Worm (Caenorhabditis elegans): ENCODE results near the gene Y46B2A.4.

The Y46B2A.4 gene

DNA sequence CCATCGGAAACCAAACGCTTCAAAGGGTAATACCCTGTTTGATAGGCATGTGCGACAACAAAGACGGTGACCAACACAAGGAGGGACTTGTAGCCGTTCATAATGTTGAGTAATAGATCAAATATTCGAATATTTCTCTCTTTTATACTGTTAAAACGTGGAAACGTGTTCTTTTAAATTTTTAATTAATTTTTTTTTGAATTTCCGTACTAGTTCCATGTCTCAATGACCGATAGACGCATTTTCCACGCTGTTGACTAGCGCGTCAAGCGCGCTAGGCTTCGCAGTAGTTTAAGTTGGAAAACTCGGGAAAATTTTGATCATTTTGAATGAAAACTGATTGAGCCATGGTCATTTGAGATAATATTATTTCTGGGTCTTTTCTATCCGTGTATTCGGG, 5.1 kb downstream of the Y46B2A.4 start, which contains the start of gene Y46B2A.3:
Gene Y46B2A.3, minus strand, starts transcription at position 101 of the 400 bp plus-strand sequence.
- no peak for TF ChIP-seq him-1 (tag; optimal IDR thresholded peaks at IDR 0.05)
- no peak for TF ChIP-seq dao-5 (tag; optimal IDR thresholded peaks at IDR 0.05)
- no peak for TF ChIP-seq W03F9.2 (tag; optimal IDR thresholded peaks at IDR 0.05)

- TF ChIP-seq W03F9.2 (tag; optimal IDR thresholded peaks at IDR 0.05) (no peak), dao-5 (tag; optimal IDR thresholded peaks at IDR 0.05) (no peak), him-1 (tag; optimal IDR thresholded peaks at IDR 0.05) (no peak)
Measured at ce11 chrII:868240-868864, 6.7 kb downstream of the Y46B2A.4 start, which contains the start of gene fbxc-51. Gene fbxc-51 (plus strand): TSS chrII:868814.

DNA sequence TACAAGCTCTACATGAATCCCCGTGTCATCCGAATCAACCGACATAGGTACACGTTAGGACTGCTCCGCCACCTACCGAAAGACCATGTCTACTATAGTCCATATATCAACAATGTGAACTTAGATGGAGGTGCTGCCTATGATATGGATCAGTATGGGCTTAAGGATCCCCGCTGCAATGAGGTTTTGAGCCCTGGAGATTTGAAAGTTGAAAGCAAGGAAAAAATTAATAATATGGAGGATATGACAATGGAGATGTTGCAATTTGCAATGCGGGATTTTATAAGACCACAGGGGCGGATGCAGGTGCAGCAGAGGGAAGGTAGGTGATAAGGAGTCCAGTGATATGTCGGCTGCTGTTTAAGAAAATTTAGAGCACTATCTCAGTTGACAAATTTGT, 7.7 kb downstream of the Y46B2A.4 start:
- TF ChIP-seq dao-5 (tag; optimal IDR thresholded peaks at IDR 0.05) (no peak), him-1 (tag; optimal IDR thresholded peaks at IDR 0.05) (no peak), W03F9.2 (tag; optimal IDR thresholded peaks at IDR 0.05) (no peak)

ce11 chrII:872993-873787, 11.5 kb downstream of the Y46B2A.4 start, which contains the start of gene alg-2:
Gene alg-2 (plus strand): TSS chrII:873212.
- TF ChIP-seq him-1 (tag; optimal IDR thresholded peaks at IDR 0.05) (no peak), W03F9.2 (tag; optimal IDR thresholded peaks at IDR 0.05) (no peak), dao-5 (tag; optimal IDR thresholded peaks at IDR 0.05) (no peak)

DNA sequence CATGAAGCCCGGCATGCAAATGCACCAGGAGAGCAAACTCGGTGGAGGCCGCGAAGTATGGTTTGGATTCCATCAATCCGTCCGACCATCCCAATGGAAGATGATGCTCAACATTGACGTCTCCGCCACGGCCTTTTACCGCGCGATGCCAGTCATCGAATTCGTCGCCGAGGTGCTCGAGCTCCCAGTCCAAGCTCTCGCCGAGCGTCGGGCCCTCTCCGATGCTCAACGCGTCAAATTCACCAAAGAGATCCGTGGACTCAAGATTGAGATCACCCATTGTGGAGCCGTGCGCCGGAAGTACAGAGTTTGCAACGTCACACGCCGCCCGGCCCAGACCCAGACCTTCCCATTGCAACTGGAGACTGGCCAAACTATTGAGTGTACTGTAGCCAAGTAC, 14.1 kb downstream of the Y46B2A.4 start:
- TF ChIP-seq him-1 (tag; optimal IDR thresholded peaks at IDR 0.05) (no peak), dao-5 (tag; optimal IDR thresholded peaks at IDR 0.05) (no peak), W03F9.2 (tag; optimal IDR thresholded peaks at IDR 0.05) (no peak)

ce11 chrII:880666-881226, 19.1 kb downstream of the Y46B2A.4 start:
- TF ChIP-seq W03F9.2 (tag; optimal IDR thresholded peaks at IDR 0.05) (no peak), dao-5 (tag; optimal IDR thresholded peaks at IDR 0.05) (no peak), him-1 (tag; optimal IDR thresholded peaks at IDR 0.05) (no peak)

- no peak for TF ChIP-seq dao-5 (tag; optimal IDR thresholded peaks at IDR 0.05)
- TF ChIP-seq W03F9.2 (tag; optimal IDR thresholded peaks at IDR 0.05), result no peak
- TF ChIP-seq him-1 (tag; optimal IDR thresholded peaks at IDR 0.05), result no peak
Measured at ce11 chrII:884204-884603, 22.5 kb downstream of the Y46B2A.4 start.

- TF ChIP-seq dao-5 (tag; optimal IDR thresholded peaks at IDR 0.05), result no peak
- TF ChIP-seq him-1 (tag; optimal IDR thresholded peaks at IDR 0.05), result no peak
- TF ChIP-seq W03F9.2 (tag; optimal IDR thresholded peaks at IDR 0.05), result no peak
Measured at ce11 chrII:888024-888423, 26.4 kb downstream of the Y46B2A.4 start, which contains the start of gene T07D3.4. Gene T07D3.4 (plus strand): TSS chrII:888309.

DNA sequence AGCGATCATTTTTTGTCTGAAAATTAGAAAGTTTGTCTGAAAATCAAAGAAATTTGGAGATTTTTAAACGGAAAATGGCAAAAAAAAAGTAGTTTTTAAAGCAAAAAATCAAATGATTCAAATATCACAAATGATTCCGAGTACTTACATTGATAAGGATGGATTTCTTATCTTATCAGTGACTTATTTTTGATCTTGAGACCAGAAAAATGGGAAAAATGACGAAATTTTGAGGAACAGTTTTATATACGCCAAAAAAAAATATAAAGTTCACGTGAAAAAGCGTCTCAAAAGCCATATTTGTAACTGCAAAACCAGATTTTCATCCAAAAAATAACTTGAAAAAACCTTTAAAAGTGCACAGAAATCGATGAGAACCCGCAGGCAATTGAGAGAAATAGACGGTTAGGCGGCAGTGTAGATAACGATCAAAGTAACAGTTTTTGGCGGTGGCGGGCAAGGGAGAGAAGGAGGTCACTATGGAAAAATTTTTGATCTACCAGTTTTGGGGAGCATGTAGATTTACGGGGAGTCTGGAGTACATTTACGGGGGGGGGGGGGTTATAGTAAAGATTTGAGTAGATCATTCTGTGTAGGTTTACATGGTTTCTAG, 39.2 kb downstream of the Y46B2A.4 start, which contains the start of gene T07D3.9:
Gene T07D3.9, minus strand, starts transcription at position 194 of the 613 bp plus-strand sequence.
- TF ChIP-seq W03F9.2 (tag; optimal IDR thresholded peaks at IDR 0.05) (no peak), dao-5 (tag; optimal IDR thresholded peaks at IDR 0.05) (no peak), him-1 (tag; optimal IDR thresholded peaks at IDR 0.05) (no peak)

DNA sequence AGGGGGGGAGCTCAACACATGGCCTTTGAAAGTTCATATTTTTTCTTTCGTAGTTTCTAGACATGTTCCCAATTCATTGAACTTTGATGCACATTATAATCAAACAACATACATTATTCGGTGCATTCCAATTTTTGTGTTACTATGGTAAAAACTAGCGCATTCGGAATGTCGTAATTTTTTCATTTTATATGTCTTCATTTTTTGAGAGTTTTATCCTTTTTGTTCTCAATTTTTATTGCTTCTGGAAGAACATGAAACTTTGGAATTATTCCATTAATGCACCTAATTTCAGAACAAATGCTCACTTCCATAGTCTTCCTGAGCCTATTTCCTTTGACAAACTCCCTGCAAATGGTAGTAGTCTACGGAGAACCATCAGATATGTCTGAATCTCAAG, 40.0 kb downstream of the Y46B2A.4 start, which contains the start of gene T07D3.2:
Gene T07D3.2, plus strand, starts transcription at position 301 of the 400 bp plus-strand sequence.
- TF ChIP-seq W03F9.2 (tag; optimal IDR thresholded peaks at IDR 0.05) (no peak), dao-5 (tag; optimal IDR thresholded peaks at IDR 0.05) (no peak), him-1 (tag; optimal IDR thresholded peaks at IDR 0.05) (no peak)

DNA sequence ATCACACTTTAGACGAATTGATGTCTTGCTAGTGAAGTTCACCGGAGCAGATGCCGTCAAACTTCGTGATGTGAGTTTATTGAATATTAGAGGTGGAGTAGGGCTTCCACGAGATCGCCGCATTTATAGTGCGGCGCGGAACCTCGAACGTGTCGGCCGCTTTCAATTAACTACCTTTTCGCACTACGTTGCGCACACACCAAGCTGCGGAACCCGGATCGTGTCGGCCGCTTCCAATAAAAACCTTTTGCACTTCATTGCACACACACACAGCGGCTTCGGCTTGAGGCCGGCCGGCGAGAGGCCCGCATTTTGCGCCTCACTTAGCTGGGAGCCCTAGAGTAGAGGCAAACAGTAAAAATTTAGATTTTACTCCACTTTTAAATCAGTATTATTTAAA, 43.7 kb downstream of the Y46B2A.4 start:
- TF ChIP-seq W03F9.2 (tag; optimal IDR thresholded peaks at IDR 0.05), result no peak
- TF ChIP-seq him-1 (tag; optimal IDR thresholded peaks at IDR 0.05), result no peak
- TF ChIP-seq dao-5 (tag; optimal IDR thresholded peaks at IDR 0.05), result no peak

ce11 chrII:909554-909953, 47.9 kb downstream of the Y46B2A.4 start, which contains the start of the genes fbxc-24 and fbxc-27:
Gene fbxc-24 (minus strand): TSS chrII:909654.
Gene fbxc-27 (plus strand): TSS chrII:909769.
- no peak for TF ChIP-seq W03F9.2 (tag; optimal IDR thresholded peaks at IDR 0.05)
- no peak for TF ChIP-seq him-1 (tag; optimal IDR thresholded peaks at IDR 0.05)
- no peak for TF ChIP-seq dao-5 (tag; optimal IDR thresholded peaks at IDR 0.05)

DNA sequence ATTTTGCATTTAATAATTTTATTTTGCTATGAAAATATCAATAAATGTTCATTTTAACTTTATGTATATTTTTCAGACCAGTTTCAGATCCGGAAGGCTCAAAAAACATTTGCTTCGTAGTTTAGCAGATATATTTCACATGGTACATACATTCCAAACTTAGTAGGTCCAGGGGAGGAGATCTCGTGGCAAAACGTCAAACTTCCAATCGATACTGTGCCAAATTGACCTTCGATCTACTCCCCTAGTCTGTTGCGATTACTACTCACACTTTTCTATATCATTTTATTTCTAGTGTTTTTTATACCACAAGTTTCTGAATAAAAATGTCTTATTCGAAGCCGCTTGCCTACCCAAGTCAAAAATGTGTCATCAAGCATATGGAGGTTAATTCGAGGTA, 50.0 kb downstream of the Y46B2A.4 start, which contains the start of gene fbxc-31:
Gene fbxc-31, plus strand, starts transcription at position 301 of the 400 bp plus-strand sequence.
- TF ChIP-seq him-1 (tag; optimal IDR thresholded peaks at IDR 0.05) (no peak), W03F9.2 (tag; optimal IDR thresholded peaks at IDR 0.05) (no peak), dao-5 (tag; optimal IDR thresholded peaks at IDR 0.05) (no peak)

All from whole organism, L4/young adult.